Fruit fly (Drosophila melanogaster): ENCODE measurements around the gene CycG.
A peak's percentile ranks its signal among the peaks of the same experiment; 100 is the strongest.

The CycG gene

DNA sequence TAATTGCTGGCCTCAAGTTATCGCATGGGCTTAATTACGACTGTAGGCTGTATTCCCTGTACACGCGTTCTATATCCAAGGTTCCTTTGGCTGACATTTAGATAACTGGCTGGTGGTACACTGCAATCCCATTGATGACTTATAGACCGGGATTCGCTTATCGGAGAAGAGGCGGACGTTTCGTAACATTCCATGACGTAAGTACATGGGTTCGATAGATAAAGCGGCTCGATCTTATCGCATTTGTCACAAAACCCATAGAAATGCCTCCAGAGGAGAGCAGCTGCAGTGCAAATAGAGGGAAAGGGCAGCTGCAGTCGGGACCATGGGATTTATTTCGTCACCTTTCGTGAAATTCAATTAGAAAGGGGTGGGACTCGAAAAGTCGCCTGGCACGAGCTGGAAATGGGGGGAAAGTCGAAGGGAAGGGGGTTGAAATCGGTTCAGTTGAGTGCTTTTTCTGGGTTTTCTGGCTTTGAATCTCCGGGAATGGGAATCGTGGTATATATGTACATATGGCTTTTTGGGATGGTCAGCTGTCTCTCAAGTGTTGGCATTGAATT is 5.1 kb downstream of the CycG start:
- TF ChIP-seq rgr (GFP tag; optimal IDR thresholded peaks at IDR 0.05) (no peak), Myc (optimal IDR thresholded peaks at IDR 0.05) (no peak), CG32264 (GFP tag; optimal IDR thresholded peaks at IDR 0.05) (no peak), Hr78 (GFP tag; optimal IDR thresholded peaks at IDR 0.05) (no peak), dmrt93B (GFP tag; optimal IDR thresholded peaks at IDR 0.05) (no peak), fru (GFP tag; optimal IDR thresholded peaks at IDR 0.05) (no peak), N (GFP tag; optimal IDR thresholded peaks at IDR 0.05) (no peak), br (GFP tag; optimal IDR thresholded peaks at IDR 0.05) (no peak), GATAd (GFP tag; optimal IDR thresholded peaks at IDR 0.05) (no peak), psq (GFP tag; optimal IDR thresholded peaks at IDR 0.05) (no peak), woc (GFP tag; optimal IDR thresholded peaks at IDR 0.05) (no peak), foxo (GFP tag; optimal IDR thresholded peaks at IDR 0.05) (no peak), OdsH (GFP tag; optimal IDR thresholded peaks at IDR 0.05) (no peak), usp (GFP tag; optimal IDR thresholded peaks at IDR 0.05) (no peak)

DNA sequence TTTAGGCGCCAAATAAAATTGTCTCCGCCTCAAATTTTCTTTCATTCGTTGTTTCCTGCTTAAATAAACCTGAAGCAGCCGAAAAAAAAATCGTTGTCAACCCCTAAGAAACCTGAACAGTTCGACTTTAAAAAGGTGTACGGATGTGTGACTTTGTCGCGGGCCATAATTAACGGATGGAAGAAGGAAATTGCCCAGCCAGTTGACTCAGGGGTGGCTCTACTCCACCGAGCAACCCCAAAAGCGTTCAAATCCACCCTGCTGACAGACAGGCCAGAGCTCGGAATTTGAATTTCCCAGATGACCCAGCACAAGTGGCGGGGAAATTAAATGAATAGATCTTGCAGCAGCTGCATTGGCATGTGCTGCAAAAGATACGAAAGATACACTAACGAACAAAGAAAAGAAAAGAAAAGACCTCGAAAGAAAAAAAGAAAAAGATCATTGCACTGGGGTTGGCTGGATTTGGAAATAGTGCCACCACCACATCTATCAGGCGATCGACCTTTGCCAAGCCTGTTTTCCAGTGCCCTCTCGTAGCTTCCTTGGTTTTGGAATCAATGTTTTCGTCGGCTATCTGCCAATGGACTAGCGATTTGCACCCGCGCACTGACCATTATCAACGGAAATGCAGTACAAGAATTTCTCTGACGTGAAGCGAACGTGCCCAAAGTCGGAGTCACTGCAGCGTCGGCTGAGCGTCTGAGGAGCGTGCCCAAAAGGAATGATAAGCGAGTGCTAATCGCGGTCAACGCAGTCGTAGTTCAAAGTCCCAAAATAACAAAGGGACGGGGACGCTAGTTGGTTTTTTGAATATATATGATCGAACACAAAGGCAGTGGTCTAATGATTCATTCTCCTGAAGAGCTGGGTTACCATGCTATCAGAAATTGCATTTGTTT is 6.0 kb downstream of the CycG start:
- TF ChIP-seq Rel (GFP tag; optimal IDR thresholded peaks at IDR 0.05) (no peak), Rel (tag; optimal IDR thresholded peaks at IDR 0.05) (peak; percentile 1), Hnf4 (GFP tag; optimal IDR thresholded peaks at IDR 0.05) (peak; percentile 52), h (GFP tag; optimal IDR thresholded peaks at IDR 0.05) (peak; percentile 73), sage (GFP tag; optimal IDR thresholded peaks at IDR 0.05) (no peak)

DNA sequence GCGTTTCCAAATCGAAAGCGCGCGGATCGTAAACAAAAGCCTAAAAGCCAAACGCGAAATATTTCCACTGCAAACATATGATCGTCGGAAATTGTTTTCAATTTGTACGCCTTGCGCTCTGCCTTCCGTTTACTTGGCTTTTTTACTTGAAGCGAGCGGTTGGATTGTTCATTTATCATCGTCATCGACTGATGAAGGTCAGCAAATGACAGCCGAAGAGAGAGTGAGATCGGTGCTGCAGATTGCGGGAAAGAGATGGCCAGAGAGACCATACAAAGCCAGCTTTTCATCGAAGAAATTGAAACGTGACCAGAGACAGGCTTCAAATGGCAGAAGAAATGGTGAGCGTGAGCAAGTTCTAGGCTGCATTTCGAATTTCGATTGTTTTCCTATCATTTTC is 6.7 kb downstream of the CycG start:
- no peak for TF ChIP-seq psq (GFP tag; optimal IDR thresholded peaks at IDR 0.05)
- TF ChIP-seq pan (optimal IDR thresholded peaks at IDR 0.05): no peak

DNA sequence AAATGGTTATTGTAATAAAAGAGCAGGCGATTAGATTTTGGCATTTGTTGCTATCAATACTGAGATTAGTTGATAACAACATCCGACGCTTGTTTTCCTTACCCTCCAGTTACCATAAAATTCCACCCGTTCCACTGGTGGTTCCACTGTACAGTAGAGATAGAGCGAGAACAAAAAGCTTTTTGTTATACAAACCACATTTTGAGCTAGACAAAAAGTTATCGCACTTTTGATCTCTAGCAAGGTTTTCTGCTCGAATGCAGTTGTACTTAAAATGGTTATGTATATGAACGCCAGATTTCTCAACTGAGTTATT is 7.4 kb downstream of the CycG start:
- TF ChIP-seq dl (GFP tag; optimal IDR thresholded peaks at IDR 0.05; ENCODE audit: insufficient read depth in 1 of 2, partially characterized antibody in 2 of 2) (no peak), Myc (optimal IDR thresholded peaks at IDR 0.05) (no peak), brk (GFP tag; optimal IDR thresholded peaks at IDR 0.05) (no peak), Vsx2 (GFP tag; optimal IDR thresholded peaks at IDR 0.05; ENCODE audit: partially characterized antibody) (no peak), sv (GFP tag; optimal IDR thresholded peaks at IDR 0.05) (no peak), Hnf4 (GFP tag; optimal IDR thresholded peaks at IDR 0.05) (no peak), dsf (GFP tag; optimal IDR thresholded peaks at IDR 0.05; ENCODE audit: borderline replicate concordance) (no peak), sage (GFP tag; optimal IDR thresholded peaks at IDR 0.05) (no peak), woc (GFP tag; optimal IDR thresholded peaks at IDR 0.05) (no peak), h (GFP tag; optimal IDR thresholded peaks at IDR 0.05) (no peak), tai (GFP tag; optimal IDR thresholded peaks at IDR 0.05) (no peak), Hr78 (GFP tag; optimal IDR thresholded peaks at IDR 0.05) (no peak), pan (optimal IDR thresholded peaks at IDR 0.05) (no peak), lola (GFP tag; optimal IDR thresholded peaks at IDR 0.05) (no peak)

DNA sequence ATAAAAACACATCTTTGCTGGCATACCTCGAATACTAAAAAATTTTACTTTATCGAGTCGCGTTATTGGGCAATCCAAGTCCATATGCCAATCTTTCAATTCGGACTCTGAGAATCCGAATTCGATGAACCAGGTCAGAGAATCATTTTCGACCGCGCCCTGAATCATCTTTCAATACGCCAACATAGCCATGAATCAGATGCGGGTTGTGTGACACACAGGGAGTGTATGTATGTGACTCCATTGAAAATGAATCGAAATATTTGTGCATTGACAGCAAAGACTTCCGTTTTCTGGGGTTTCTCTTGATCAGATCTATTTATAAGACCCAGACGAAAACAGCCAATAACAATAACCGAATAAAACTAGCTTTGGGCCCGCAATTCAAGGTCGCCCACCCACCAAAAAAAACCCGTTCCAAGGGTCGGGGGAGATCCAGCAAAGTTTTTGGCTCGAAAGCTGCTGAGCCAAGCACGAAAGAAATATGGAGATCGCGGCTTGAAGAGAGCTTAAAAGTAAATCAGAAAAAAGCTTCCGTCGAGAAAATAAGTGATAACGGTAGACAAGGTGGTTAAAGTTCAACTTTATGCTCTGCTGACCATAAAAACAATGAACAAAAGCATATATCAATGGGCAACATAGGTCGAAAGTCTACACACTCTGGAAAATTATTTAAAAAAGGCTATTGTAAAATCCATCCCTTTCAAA is 7.9 kb downstream of the CycG start:
- TF ChIP-seq Jra (GFP tag; optimal IDR thresholded peaks at IDR 0.05): no peak
- no peak for TF ChIP-seq CG9705 (GFP tag; optimal IDR thresholded peaks at IDR 0.05)
- TF ChIP-seq ey (GFP tag; optimal IDR thresholded peaks at IDR 0.05): no peak
- no peak for TF ChIP-seq psq (GFP tag; optimal IDR thresholded peaks at IDR 0.05)
- no peak for TF ChIP-seq Abd-B (GFP tag; optimal IDR thresholded peaks at IDR 0.05)
- peak; percentile 2 for TF ChIP-seq Hnf4 (GFP tag; optimal IDR thresholded peaks at IDR 0.05)
- no peak for TF ChIP-seq dsf (GFP tag; optimal IDR thresholded peaks at IDR 0.05; ENCODE audit: borderline replicate concordance)
